Fruit fly (Drosophila melanogaster) S2 (cell line): ENCODE results near the gene CG42711.

Experiments used
- CG8478 ChIP-seq: fragments of >200 bp; optimal IDR thresholded peaks from 2 replicates; lab custom pipeline; 2018
- CTCF ChIP-seq, 2 experiments: fragments of >200 bp; optimal IDR thresholded peaks; 2 replicates each; lab custom pipeline; 2018

dm6 chr2L:13925699-13926098 is 5.5 kb downstream of the CG42711 start:
- TF ChIP-seq CTCF (optimal IDR thresholded peaks at IDR 0.05; lab: Kevin White, UChicago) (no peak), CG8478 (lab: Kevin White, UChicago) (no peak)
